In the genomic region with DNA sequence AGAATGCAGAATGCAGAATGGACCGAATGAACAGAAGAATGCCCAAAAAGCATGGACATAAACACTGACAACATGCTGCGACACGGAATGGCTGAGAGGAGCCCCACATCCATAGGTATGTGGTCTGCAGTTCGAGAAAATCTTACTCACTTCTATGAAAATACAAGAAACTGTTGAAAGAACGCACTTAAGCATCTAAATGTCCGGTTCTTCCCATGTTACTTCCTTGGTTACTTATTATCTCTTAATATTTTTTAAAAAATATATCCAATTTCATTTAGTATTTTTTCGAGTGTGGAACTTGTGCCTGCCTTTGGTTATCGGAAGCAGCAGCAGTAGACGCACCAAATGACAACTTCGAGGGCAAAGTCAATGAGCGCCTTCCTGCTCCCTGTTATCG, we compare ENCODE assay signal across 3 fruit fly cellular contexts.
TF ChIP-seq lines count a peak whose summit lies in the region.

No protein-coding gene starts in this region.

TF ChIP-seq in whole organism, embryonic, 481 proteins besides CTCF, POLR2A, EP300 and RAD21 (continued from another document and continues in another):
- TF ChIP-seq MESR4 (GFP tag; optimal IDR thresholded peaks at IDR 0.05; lab: Kevin White, UChicago), result no peak
- TF ChIP-seq CG1647 (GFP tag; optimal IDR thresholded peaks at IDR 0.05; lab: Kevin White, UChicago), result no peak
- no peak for TF ChIP-seq CG14667 (GFP tag; IDR thresholded peaks at IDR 0.05; lab: Robert Waterston, UW)
- peak; percentile 27 for TF ChIP-seq CG2202 (tag; optimal IDR thresholded peaks at IDR 0.05; lab: Kevin White, UChicago)
- TF ChIP-seq ewg (GFP tag; optimal IDR thresholded peaks at IDR 0.05; lab: Kevin White, UChicago), result peak; percentile 6
- TF ChIP-seq gem (tag; optimal IDR thresholded peaks at IDR 0.05; lab: Kevin White, UChicago), result peak; percentile 63
- TF ChIP-seq lola (GFP tag; optimal IDR thresholded peaks at IDR 0.05; lab: Kevin White, UChicago), result peak in 1 of 3 experiments; percentile 66
- peak; percentile 22 for TF ChIP-seq gsb-n (tag; optimal IDR thresholded peaks at IDR 0.05; lab: Kevin White, UChicago)
- peak; percentile 16 for TF ChIP-seq Xbp1 (GFP tag; optimal IDR thresholded peaks at IDR 0.05; lab: Kevin White, UChicago)
- peak; percentile 7 for TF ChIP-seq CG2875 (GFP tag; optimal IDR thresholded peaks at IDR 0.05; lab: Kevin White, UChicago)
- TF ChIP-seq lilli (GFP tag; optimal IDR thresholded peaks at IDR 0.05; lab: Kevin White, UChicago), result peak; percentile 4
- TF ChIP-seq Ssrp (tag; optimal IDR thresholded peaks at IDR 0.05; lab: Kevin White, UChicago), result peak; percentile 27
- peak; percentile 35 for TF ChIP-seq CG8388 (GFP tag; optimal IDR thresholded peaks at IDR 0.05; lab: Kevin White, UChicago)
- TF ChIP-seq CG11723 (GFP tag; optimal IDR thresholded peaks at IDR 0.05; lab: Kevin White, UChicago), result no peak
- TF ChIP-seq btn (GFP tag; optimal IDR thresholded peaks at IDR 0.05; lab: Kevin White, UChicago), result no peak
- TF ChIP-seq bigmax (GFP tag; optimal IDR thresholded peaks at IDR 0.05; lab: Kevin White, UChicago), result no peak
- peak; percentile 26 for TF ChIP-seq CG17829 (tag; optimal IDR thresholded peaks at IDR 0.05; lab: Kevin White, UChicago)
- TF ChIP-seq CG4404 (GFP tag; IDR thresholded peaks at IDR 0.05; lab: Robert Waterston, UW), result peak; percentile 47
- no peak for TF ChIP-seq stwl (tag; optimal IDR thresholded peaks at IDR 0.05; lab: Kevin White, UChicago)
- peak; percentile 9 for TF ChIP-seq CG1602 (GFP tag; optimal IDR thresholded peaks at IDR 0.05; lab: Kevin White, UChicago)
- peak; percentile 48 for TF ChIP-seq nmo (GFP tag; optimal IDR thresholded peaks at IDR 0.05; lab: Kevin White, UChicago)
- peak; percentile 9 for TF ChIP-seq CG1603 (tag; optimal IDR thresholded peaks at IDR 0.05; lab: Kevin White, UChicago)
- TF ChIP-seq CG31441 (GFP tag; IDR thresholded peaks at IDR 0.05; lab: Robert Waterston, UW), result peak; percentile 43; the same call in 1 of the 2 replicates
- TF ChIP-seq gcm (GFP tag; optimal IDR thresholded peaks at IDR 0.05; lab: Kevin White, UChicago), result peak; percentile 12
- TF ChIP-seq CG15601 (tag; optimal IDR thresholded peaks at IDR 0.05; lab: Kevin White, UChicago), result no peak
- TF ChIP-seq CG12219 (GFP tag; optimal IDR thresholded peaks at IDR 0.05; lab: Kevin White, UChicago), result no peak
- TF ChIP-seq CG10209 (GFP tag; optimal IDR thresholded peaks at IDR 0.05; lab: Kevin White, UChicago), result no peak
- TF ChIP-seq dmrt11E (tag; optimal IDR thresholded peaks at IDR 0.05; lab: Kevin White, UChicago), result peak; percentile 75
- TF ChIP-seq H15 (GFP tag; IDR thresholded peaks at IDR 0.05; lab: Robert Waterston, UW), result no peak
- TF ChIP-seq corto (GFP tag; optimal IDR thresholded peaks at IDR 0.05; lab: Kevin White, UChicago), result peak; percentile 87
- peak; percentile 22 for TF ChIP-seq CG3407 (GFP tag; optimal IDR thresholded peaks at IDR 0.05; lab: Kevin White, UChicago)
- peak; percentile 9 for TF ChIP-seq CG14710 (tag; optimal IDR thresholded peaks at IDR 0.05; lab: Kevin White, UChicago)
- no peak for TF ChIP-seq CG11398 (GFP tag; optimal IDR thresholded peaks at IDR 0.05; lab: Kevin White, UChicago)
- peak; percentile 7 for TF ChIP-seq CG13775 (GFP tag; optimal IDR thresholded peaks at IDR 0.05; lab: Kevin White, UChicago)
- peak; percentile 10 for TF ChIP-seq CG8924 (tag; optimal IDR thresholded peaks at IDR 0.05; lab: Kevin White, UChicago)
- TF ChIP-seq Xrp1 (GFP tag; IDR thresholded peaks at IDR 0.05; lab: Robert Waterston, UW), result peak; percentile 61
- TF ChIP-seq az2 (GFP tag; optimal IDR thresholded peaks at IDR 0.05; lab: Kevin White, UChicago), result peak; percentile 46
- TF ChIP-seq nom (GFP tag; optimal IDR thresholded peaks at IDR 0.05; lab: Kevin White, UChicago), result peak; percentile 72
- TF ChIP-seq HmgZ (tag; optimal IDR thresholded peaks at IDR 0.05; lab: Kevin White, UChicago), result no peak
- 0 out of 3 replicates have a peak, but pooled peaks have one; percentile 40 for TF ChIP-seq otp (GFP tag; IDR thresholded peaks at IDR 0.05; lab: Robert Waterston, UW)
- peak; percentile 18 for TF ChIP-seq zen (tag; optimal IDR thresholded peaks at IDR 0.05; lab: Kevin White, UChicago)
- TF ChIP-seq CG7839 (tag; optimal IDR thresholded peaks at IDR 0.05; lab: Kevin White, UChicago), result peak; percentile 23

TF ChIP-seq in whole organism, prepupa, 60 proteins besides CTCF, POLR2A, EP300 and RAD21 (continued from another document):
- peak; percentile 69 to 73 for TF ChIP-seq ss (GFP tag; optimal IDR thresholded peaks at IDR 0.05; lab: Kevin White, UChicago)
- TF ChIP-seq CG3919 (GFP tag; optimal IDR thresholded peaks at IDR 0.05; lab: Kevin White, UChicago), result peak; percentile 79
- peak; percentile 81 for TF ChIP-seq Sox102F (GFP tag; optimal IDR thresholded peaks at IDR 0.05; lab: Kevin White, UChicago)
- TF ChIP-seq salr (GFP tag; optimal IDR thresholded peaks at IDR 0.05; lab: Kevin White, UChicago), result peak; percentile 48 to 63
- TF ChIP-seq CG31627 (GFP tag; optimal IDR thresholded peaks at IDR 0.05; lab: Kevin White, UChicago), result peak; percentile 80
- TF ChIP-seq Blimp-1 (GFP tag; optimal IDR thresholded peaks at IDR 0.05; lab: Kevin White, UChicago), result peak; percentile 61
- no peak for TF ChIP-seq CG6276 (GFP tag; optimal IDR thresholded peaks at IDR 0.05; lab: Kevin White, UChicago)
- TF ChIP-seq CG6163 (GFP tag; IDR thresholded peaks at IDR 0.05; lab: Robert Waterston, UW), result peak; percentile 82
- peak; percentile 65 for TF ChIP-seq CG10631 (GFP tag; optimal IDR thresholded peaks at IDR 0.05; lab: Kevin White, UChicago)
- TF ChIP-seq eg (GFP tag; IDR thresholded peaks at IDR 0.05; lab: Robert Waterston, UW), result 0 out of 3 replicates have a peak, but pooled peaks have one; percentile 23
- TF ChIP-seq CG6792 (GFP tag; optimal IDR thresholded peaks at IDR 0.05; lab: Kevin White, UChicago), result peak; percentile 80
- TF ChIP-seq CG11902 (GFP tag; optimal IDR thresholded peaks at IDR 0.05; lab: Kevin White, UChicago), result peak; percentile 53
- TF ChIP-seq Ets21C (GFP tag; optimal IDR thresholded peaks at IDR 0.05; lab: Kevin White, UChicago), result peak; percentile 72
- TF ChIP-seq Ets96B (tag; optimal IDR thresholded peaks at IDR 0.05; lab: Kevin White, UChicago), result peak; percentile 90
- peak; percentile 89 for TF ChIP-seq esn (GFP tag; optimal IDR thresholded peaks at IDR 0.05; lab: Kevin White, UChicago)
- peak; percentile 89 for TF ChIP-seq Met (GFP tag; optimal IDR thresholded peaks at IDR 0.05; lab: Kevin White, UChicago)
- TF ChIP-seq Sox15 (GFP tag; optimal IDR thresholded peaks at IDR 0.05; lab: Kevin White, UChicago), result peak; percentile 56
- peak; percentile 86 for TF ChIP-seq CG3032 (tag; optimal IDR thresholded peaks at IDR 0.05; lab: Kevin White, UChicago)
- TF ChIP-seq dac (GFP tag; optimal IDR thresholded peaks at IDR 0.05; lab: Kevin White, UChicago), result no peak
- TF ChIP-seq svp (GFP tag; lab: Kevin White, UChicago), result peak; percentile 99
- peak; percentile 13; the same call in 1 of the 2 replicates for TF ChIP-seq Gug (GFP tag; IDR thresholded peaks at IDR 0.05; lab: Robert Waterston, UW)
- peak; percentile 57 for TF ChIP-seq fd59A (GFP tag; optimal IDR thresholded peaks at IDR 0.05; lab: Kevin White, UChicago)
- TF ChIP-seq Lpt (GFP tag; optimal IDR thresholded peaks at IDR 0.05; lab: Kevin White, UChicago), result peak; percentile 38
- TF ChIP-seq Hr39 (GFP tag; optimal IDR thresholded peaks at IDR 0.05; lab: Kevin White, UChicago), result peak; percentile 80
- peak; percentile 12 for TF ChIP-seq fd85E (GFP tag; optimal IDR thresholded peaks at IDR 0.05; lab: Kevin White, UChicago)
- peak; percentile 57 for TF ChIP-seq CG8319 (GFP tag; optimal IDR thresholded peaks at IDR 0.05; lab: Kevin White, UChicago)
- peak; percentile 93 for TF ChIP-seq Eip78C (GFP tag; lab: Kevin White, UChicago)
- no peak for TF ChIP-seq fkh (GFP tag; optimal IDR thresholded peaks at IDR 0.05; lab: Kevin White, UChicago)
- peak; percentile 47 for TF ChIP-seq CG32006 (GFP tag; optimal IDR thresholded peaks at IDR 0.05; lab: Kevin White, UChicago)
- TF ChIP-seq CG6808 (GFP tag; optimal IDR thresholded peaks at IDR 0.05; lab: Kevin White, UChicago), result peak; percentile 87
- TF ChIP-seq lz (GFP tag; optimal IDR thresholded peaks at IDR 0.05; lab: Kevin White, UChicago), result peak; percentile 86
- TF ChIP-seq Sox14 (GFP tag; optimal IDR thresholded peaks at IDR 0.05; lab: Kevin White, UChicago), result peak; percentile 69
- peak; percentile 74 for TF ChIP-seq CG1621 (tag; optimal IDR thresholded peaks at IDR 0.05; lab: Kevin White, UChicago)
- TF ChIP-seq Hr38 (GFP tag; optimal IDR thresholded peaks at IDR 0.05; lab: Kevin White, UChicago), result no peak
- TF ChIP-seq net (GFP tag; optimal IDR thresholded peaks at IDR 0.05; lab: Kevin White, UChicago), result peak; percentile 66
- peak; percentile 66 for TF ChIP-seq CG8632 (GFP tag; optimal IDR thresholded peaks at IDR 0.05; lab: Kevin White, UChicago)
- TF ChIP-seq acj6 (GFP tag; optimal IDR thresholded peaks at IDR 0.05; lab: Kevin White, UChicago), result peak; percentile 79
- TF ChIP-seq CG4318 (GFP tag; optimal IDR thresholded peaks at IDR 0.05; lab: Kevin White, UChicago), result peak; percentile 18
- peak; percentile 68 for TF ChIP-seq CG6854 (GFP tag; optimal IDR thresholded peaks at IDR 0.05; lab: Kevin White, UChicago)

TF ChIP-seq in whole organism, wandering third instar larva, 38 proteins besides CTCF, POLR2A, EP300 and RAD21 (continued from another document):
- peak; percentile 88 for TF ChIP-seq brk (GFP tag; optimal IDR thresholded peaks at IDR 0.05; lab: Kevin White, UChicago)
- TF ChIP-seq Mio (GFP tag; optimal IDR thresholded peaks at IDR 0.05; lab: Kevin White, UChicago), result no peak
- TF ChIP-seq jim (GFP tag; optimal IDR thresholded peaks at IDR 0.05; lab: Kevin White, UChicago), result no peak
- TF ChIP-seq sv (GFP tag; optimal IDR thresholded peaks at IDR 0.05; lab: Kevin White, UChicago), result no peak
- no peak for TF ChIP-seq Vsx2 (GFP tag; optimal IDR thresholded peaks at IDR 0.05; lab: Kevin White, UChicago; ENCODE audit: partially characterized antibody)
- no peak for TF ChIP-seq dl (GFP tag; optimal IDR thresholded peaks at IDR 0.05; lab: Kevin White, UChicago; ENCODE audit: insufficient read depth in 1 of 2, partially characterized antibody in 2 of 2)
- peak; percentile 92 for TF ChIP-seq OdsH (GFP tag; optimal IDR thresholded peaks at IDR 0.05; lab: Kevin White, UChicago)
- TF ChIP-seq Hr83 (GFP tag; optimal IDR thresholded peaks at IDR 0.05; lab: Kevin White, UChicago; ENCODE audit: poor library complexity, severe bottlenecking), result peak; percentile 8
- TF ChIP-seq CG9705 (GFP tag; optimal IDR thresholded peaks at IDR 0.05; lab: Kevin White, UChicago), result peak; percentile 73
- peak; percentile 81 for TF ChIP-seq woc (GFP tag; optimal IDR thresholded peaks at IDR 0.05; lab: Kevin White, UChicago)
